Fruit fly (Drosophila melanogaster) whole organism: ENCODE data around the gene mtg.

Experiments
- CG8478 ChIP-seq: fragments of >200 bp; optimal IDR thresholded peaks from 2 replicates; lab custom pipeline; 2018; ENCODE audit warnings: inconsistent platforms
- Dll ChIP-seq: fragments of >200 bp; optimal IDR thresholded peaks from 2 replicates; lab custom pipeline; 2017
- EcR ChIP-seq, 2 experiments: fragments of >200 bp; optimal IDR thresholded peaks; 2 replicates each; lab custom pipeline; 2017; ENCODE audit warnings: missing biosample characterization in 2 of 2, missing genetic modification characterization in 2 of 2, missing genetic modification reagents in 2 of 2
- pan ChIP-seq: fragments of >200 bp; optimal IDR thresholded peaks from 2 replicates; lab custom pipeline; 2017
- psq ChIP-seq: fragments of >200 bp; optimal IDR thresholded peaks from 2 replicates; lab custom pipeline; 2017
- usp ChIP-seq: fragments of >200 bp; optimal IDR thresholded peaks from 2 replicates; lab custom pipeline; 2017; ENCODE audit warnings: missing biosample characterization, missing genetic modification characterization, mixed read lengths

Gene mtg

dm6 chr3R:8243720-8244119 is 6.6 kb upstream of the mtg start, which contains the start of the genes CG9636, CG18749 and CG33722:
CG9636 (minus strand) TSS chr3R:8243792.
CG18749 (plus strand) TSS chr3R:8244055.
CG33722 (plus strand) TSS chr3R:8244055.
- TF ChIP-seq usp (GFP tag; lab: Kevin White, UChicago) (no peak), EcR (GFP tag; optimal IDR thresholded peaks at IDR 0.05; lab: Kevin White, UChicago) (no peak), Dll (lab: Kevin White, UChicago) (no peak), CG8478 (lab: Kevin White, UChicago) (no peak), psq (no peak), pan (lab: Kevin White, UChicago) (no peak)

DNA sequence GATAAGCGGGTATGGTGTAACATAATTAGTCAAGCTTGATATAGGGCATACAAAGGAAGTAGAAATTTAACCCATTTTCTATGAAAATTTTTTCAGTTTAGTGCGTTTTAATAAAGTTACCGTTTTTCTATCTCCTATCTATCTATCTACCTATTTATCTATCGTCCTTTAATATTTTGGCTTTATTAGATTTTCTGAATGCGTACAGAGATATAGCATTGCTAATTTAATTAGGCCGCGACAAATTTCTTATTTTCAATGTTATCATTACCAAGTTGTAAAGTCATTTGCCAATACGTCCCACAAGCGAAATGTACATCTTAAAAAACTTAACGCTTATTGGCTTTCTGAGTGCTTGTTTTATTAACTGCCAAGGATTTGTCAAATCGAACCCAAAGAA is 2.2 kb upstream of the mtg start, which contains the start of gene CG15864:
TSS of gene CG15864 (plus strand) at position 301 of the 400 bp plus-strand sequence.
- no peak for TF ChIP-seq EcR (GFP tag; optimal IDR thresholded peaks at IDR 0.05; lab: Kevin White, UChicago)
- TF ChIP-seq usp (GFP tag; lab: Kevin White, UChicago): no peak
- no peak for TF ChIP-seq CG8478 (lab: Kevin White, UChicago)
- no peak for TF ChIP-seq pan (lab: Kevin White, UChicago)
- no peak for TF ChIP-seq psq
- no peak for TF ChIP-seq Dll (lab: Kevin White, UChicago)

- TF ChIP-seq CG8478 (lab: Kevin White, UChicago): no peak
- no peak for TF ChIP-seq Dll (lab: Kevin White, UChicago)
- no peak for TF ChIP-seq EcR (GFP tag; optimal IDR thresholded peaks at IDR 0.05; lab: Kevin White, UChicago)
- no peak for TF ChIP-seq psq
- TF ChIP-seq pan (lab: Kevin White, UChicago): no peak
- no peak for TF ChIP-seq usp (GFP tag; lab: Kevin White, UChicago)
Measured at dm6 chr3R:8251532-8251931, 1.2 kb downstream of the mtg start.

dm6 chr3R:8254347-8254746 is 4.0 kb downstream of the mtg start:
- no peak for TF ChIP-seq Dll (lab: Kevin White, UChicago)
- no peak for TF ChIP-seq psq
- no peak for TF ChIP-seq EcR (GFP tag; optimal IDR thresholded peaks at IDR 0.05; lab: Kevin White, UChicago)
- TF ChIP-seq CG8478 (lab: Kevin White, UChicago): no peak
- TF ChIP-seq pan (lab: Kevin White, UChicago): no peak
- TF ChIP-seq usp (GFP tag; lab: Kevin White, UChicago): no peak

DNA sequence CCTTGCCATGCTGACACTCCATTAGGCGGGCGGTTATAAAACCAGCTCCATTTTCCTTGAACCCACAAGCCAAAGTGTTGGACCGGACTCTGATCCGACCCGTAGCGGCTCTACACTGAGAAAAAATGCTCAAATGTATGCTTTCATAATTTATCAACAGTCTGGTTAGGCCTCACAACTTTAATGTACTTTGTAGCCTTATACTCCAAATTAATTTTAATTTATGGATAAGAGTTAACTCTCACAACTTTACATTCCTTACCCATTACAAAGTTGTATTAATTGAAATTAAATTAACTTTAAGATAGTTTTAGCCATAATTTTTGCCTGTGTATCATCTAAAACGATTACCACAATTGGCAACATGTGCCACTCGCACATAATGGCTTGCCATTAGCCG is 5.7 kb downstream of the mtg start:
- TF ChIP-seq psq (no peak), Dll (lab: Kevin White, UChicago) (no peak), pan (lab: Kevin White, UChicago) (no peak), EcR (GFP tag; optimal IDR thresholded peaks at IDR 0.05; lab: Kevin White, UChicago) (no peak), usp (GFP tag; lab: Kevin White, UChicago) (no peak), CG8478 (lab: Kevin White, UChicago) (no peak)

dm6 chr3R:8261634-8262033 is 11.3 kb downstream of the mtg start:
- TF ChIP-seq EcR (GFP tag; optimal IDR thresholded peaks at IDR 0.05; lab: Kevin White, UChicago) (no peak), CG8478 (lab: Kevin White, UChicago) (no peak), Dll (lab: Kevin White, UChicago) (no peak), usp (GFP tag; lab: Kevin White, UChicago) (no peak), psq (no peak), pan (lab: Kevin White, UChicago) (no peak)

- TF ChIP-seq CG8478 (lab: Kevin White, UChicago) (no peak), Dll (lab: Kevin White, UChicago) (no peak), pan (lab: Kevin White, UChicago) (no peak), psq (no peak), EcR (GFP tag; optimal IDR thresholded peaks at IDR 0.05; lab: Kevin White, UChicago) (no peak), usp (GFP tag; lab: Kevin White, UChicago) (no peak)
Measured at dm6 chr3R:8264302-8265080, 14.2 kb downstream of the mtg start, which contains the start of the genes RPA1 and Mcm2. RPA1 (minus strand) TSS chr3R:8264451. Mcm2 (plus strand) TSS chr3R:8264970.

dm6 chr3R:8269740-8270139 is 19.4 kb downstream of the mtg start, which contains the start of gene CG9630:
CG9630 (minus strand) TSS chr3R:8269896.
- no peak for TF ChIP-seq CG8478 (lab: Kevin White, UChicago)
- TF ChIP-seq pan (lab: Kevin White, UChicago): no peak
- TF ChIP-seq usp (GFP tag; lab: Kevin White, UChicago): no peak
- TF ChIP-seq Dll (lab: Kevin White, UChicago): no peak
- no peak for TF ChIP-seq EcR (GFP tag; optimal IDR thresholded peaks at IDR 0.05; lab: Kevin White, UChicago)
- TF ChIP-seq psq: no peak

DNA sequence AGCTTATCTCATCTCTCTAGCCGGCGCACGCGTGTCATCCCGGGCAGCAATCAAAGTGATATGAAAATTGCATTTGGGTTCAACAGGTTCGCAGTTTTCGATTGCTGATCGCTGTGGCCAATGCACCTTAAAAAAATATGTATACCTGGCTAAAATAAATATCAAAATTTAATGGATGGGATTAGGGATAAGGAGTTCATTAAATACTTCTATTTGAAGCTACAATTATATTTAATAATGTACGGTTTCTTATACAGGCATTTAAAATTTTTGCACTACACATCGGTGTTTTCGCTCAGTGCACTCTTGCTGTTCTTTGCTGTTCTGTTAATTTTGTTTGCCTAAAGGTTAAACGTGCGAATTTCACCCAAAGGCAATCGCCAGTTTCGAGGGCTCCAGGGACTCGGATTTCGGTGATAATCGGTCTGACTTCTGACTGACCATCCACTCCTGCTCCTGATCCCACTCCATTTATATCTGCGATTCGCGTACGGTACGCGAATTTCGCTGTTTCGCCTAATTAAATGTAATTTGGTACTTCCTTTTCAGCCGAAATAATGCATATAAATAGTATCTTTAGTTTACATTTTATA is 22.4 kb downstream of the mtg start:
- no peak for TF ChIP-seq psq
- TF ChIP-seq Dll (lab: Kevin White, UChicago): no peak
- no peak for TF ChIP-seq CG8478 (lab: Kevin White, UChicago)
- no peak for TF ChIP-seq pan (lab: Kevin White, UChicago)
- TF ChIP-seq usp (GFP tag; lab: Kevin White, UChicago): no peak
- TF ChIP-seq EcR (GFP tag; optimal IDR thresholded peaks at IDR 0.05; lab: Kevin White, UChicago): no peak

dm6 chr3R:8275031-8275430 is 24.7 kb downstream of the mtg start:
- TF ChIP-seq pan (lab: Kevin White, UChicago) (no peak), Dll (lab: Kevin White, UChicago) (no peak), EcR (GFP tag; optimal IDR thresholded peaks at IDR 0.05; lab: Kevin White, UChicago) (no peak), CG8478 (lab: Kevin White, UChicago) (no peak), usp (GFP tag; lab: Kevin White, UChicago) (no peak), psq (no peak)
